Fruit fly (Drosophila melanogaster) whole organism, embryonic: ENCODE results near the gene CG31926.

ENCODE experiments used
- Bgb ChIP-seq: fragments of 200-800 bp; sonication (Bioruptor generic); IDR thresholded peaks from 2 replicates; pipeline ENCODE4 v1.3.6; 2022; ENCODE audit warnings: missing biosample characterization, missing genetic modification characterization; ENCODE audit not compliant: partially characterized antibody
- CG10267 ChIP-seq: fragments of 200-800 bp; sonication (Bioruptor generic); optimal IDR thresholded peaks from 2 replicates; lab custom pipeline; 2018; ENCODE audit warnings: missing biosample characterization, mild to moderate bottlenecking, missing genetic modification characterization, moderate library complexity
- CG11504 ChIP-seq: fragments of 200-800 bp; sonication (Bioruptor generic); optimal IDR thresholded peaks from 3 replicates; lab custom pipeline; 2019; ENCODE audit warnings: missing biosample characterization, mild to moderate bottlenecking, missing genetic modification characterization, moderate library complexity
- CG12155 ChIP-seq: fragments of 200-800 bp; sonication (Bioruptor generic); optimal IDR thresholded peaks from 3 replicates; lab custom pipeline; 2016; ENCODE audit warnings: missing biosample characterization, missing genetic modification characterization
- CG12299 ChIP-seq: fragments of 200-800 bp; sonication (Bioruptor generic); optimal IDR thresholded peaks from 2 replicates; lab custom pipeline; 2018; ENCODE audit warnings: missing biosample characterization, mild to moderate bottlenecking, missing genetic modification characterization
- CG14667 ChIP-seq: fragments of 200-800 bp; sonication (Bioruptor generic); IDR thresholded peaks from 2 replicates; pipeline ENCODE4 v1.3.6; 2022; ENCODE audit warnings: missing biosample characterization, missing genetic modification characterization
- CG17829 ChIP-seq: fragments of 200-800 bp; optimal IDR thresholded peaks from 2 replicates; lab custom pipeline; 2019; ENCODE audit warnings: missing biosample characterization, mild to moderate bottlenecking, missing genetic modification characterization, moderate library complexity
- CG2116 ChIP-seq: fragments of 200-800 bp; sonication (Bioruptor generic); optimal IDR thresholded peaks from 3 replicates; lab custom pipeline; 2018; ENCODE audit warnings: missing biosample characterization, mild to moderate bottlenecking, missing genetic modification characterization
- CG4617 ChIP-seq: fragments of 200-800 bp; sonication (Bioruptor generic); optimal IDR thresholded peaks from 3 replicates; lab custom pipeline; 2016; ENCODE audit warnings: missing biosample characterization, missing genetic modification characterization, borderline replicate concordance
- CG7786 ChIP-seq: fragments of 200-800 bp; sonication (Bioruptor generic); optimal IDR thresholded peaks from 2 replicates; lab custom pipeline; 2016; ENCODE audit warnings: missing biosample characterization, missing genetic modification characterization
- CG7928 ChIP-seq: fragments of 200-800 bp; sonication (Bioruptor generic); optimal IDR thresholded peaks from 2 replicates; lab custom pipeline; 2017; ENCODE audit warnings: missing biosample characterization, mild to moderate bottlenecking, missing genetic modification characterization
- CG8478 ChIP-seq: fragments of >200 bp; optimal IDR thresholded peaks from 2 replicates; lab custom pipeline; 2018
- CG8944 ChIP-seq: fragments of 200-800 bp; sonication (Bioruptor generic); optimal IDR thresholded peaks from 3 replicates; lab custom pipeline; 2016; ENCODE audit warnings: missing biosample characterization, missing genetic modification characterization
- Doc3 ChIP-seq: fragments of 200-800 bp; sonication (Bioruptor generic); IDR thresholded peaks from 3 replicates; pipeline ENCODE4 v1.3.6; 2022; ENCODE audit warnings: missing biosample characterization, missing genetic modification characterization; ENCODE audit not compliant: partially characterized antibody
- Dp ChIP-seq: fragments of 200-800 bp; sonication (Bioruptor generic); optimal IDR thresholded peaks from 2 replicates; lab custom pipeline; 2018; ENCODE audit warnings: missing biosample characterization, mild to moderate bottlenecking, missing genetic modification characterization, moderate library complexity
- Drgx ChIP-seq: fragments of 200-800 bp; sonication (Bioruptor generic); IDR thresholded peaks from 2 replicates; pipeline ENCODE4 v1.3.6; 2022; ENCODE audit warnings: missing biosample characterization, missing genetic modification characterization
- E2f2 ChIP-seq: fragments of 200-800 bp; sonication (Bioruptor generic); IDR thresholded peaks from 2 replicates; pipeline ENCODE4 v1.3.6; 2022; ENCODE audit warnings: missing biosample characterization, missing genetic modification characterization
- ERR ChIP-seq: fragments of 200-800 bp; sonication (Bioruptor generic); optimal IDR thresholded peaks from 2 replicates; lab custom pipeline; 2016; ENCODE audit warnings: missing biosample characterization, missing genetic modification characterization
- Ets65A ChIP-seq: fragments of 200-800 bp; sonication (Bioruptor generic); peaks from one replicate; lab custom pipeline; 2016; ENCODE audit warnings: missing biosample characterization, missing genetic modification characterization
- MBD-R2 ChIP-seq: fragments of 200-800 bp; sonication (Bioruptor generic); IDR thresholded peaks from 2 replicates; pipeline ENCODE4 v1.3.6; 2022; ENCODE audit warnings: missing biosample characterization, missing genetic modification characterization
- Med ChIP-seq: fragments of 200-800 bp; sonication (Bioruptor generic); peaks from one replicate; lab custom pipeline; 2016; ENCODE audit warnings: missing biosample characterization, missing genetic modification characterization, mild to moderate bottlenecking, inconsistent platforms, moderate library complexity
- Myb ChIP-seq: fragments of 200-800 bp; sonication (Bioruptor generic); optimal IDR thresholded peaks from 2 replicates; lab custom pipeline; 2016; ENCODE audit warnings: missing biosample characterization, missing genetic modification characterization
- Oli ChIP-seq: fragments of 200-800 bp; sonication (Bioruptor generic); optimal IDR thresholded peaks from 2 replicates; lab custom pipeline; 2018; ENCODE audit warnings: missing biosample characterization, mild to moderate bottlenecking, missing genetic modification characterization, moderate library complexity
- Six4 ChIP-seq: fragments of 200-800 bp; sonication (Bioruptor generic); optimal IDR thresholded peaks from 2 replicates; lab custom pipeline; 2016; ENCODE audit warnings: missing biosample characterization, missing genetic modification characterization
- Tbp ChIP-seq: fragments of >200 bp; optimal IDR thresholded peaks from 2 replicates; lab custom pipeline; 2018; ENCODE audit warnings: missing biosample characterization, missing genetic modification characterization
- Xrp1 ChIP-seq: fragments of 200-800 bp; sonication (Bioruptor generic); IDR thresholded peaks from 2 replicates; pipeline ENCODE4 v1.3.6; 2022; ENCODE audit warnings: missing biosample characterization, missing genetic modification characterization
- cato ChIP-seq: fragments of 200-800 bp; sonication (Bioruptor generic); optimal IDR thresholded peaks from 2 replicates; lab custom pipeline; 2016; ENCODE audit warnings: missing biosample characterization, missing genetic modification characterization, borderline replicate concordance
- crp ChIP-seq, 2 experiments: fragments of 200-800 bp; sonication (Bioruptor generic); optimal IDR thresholded peaks; 2 replicates in 1 of 2; 3 replicates in 1 of 2; lab custom pipeline; 2017; ENCODE audit warnings: missing biosample characterization in 2 of 2, missing genetic modification characterization in 2 of 2, mild to moderate bottlenecking in 1 of 2, moderate library complexity in 1 of 2
- dm ChIP-seq: fragments of 200-800 bp; sonication (Bioruptor generic); optimal IDR thresholded peaks from 3 replicates; lab custom pipeline; 2016; ENCODE audit warnings: missing biosample characterization, missing genetic modification characterization
- dpn ChIP-seq, 2 experiments: fragments of 200-800 bp; sonication (Bioruptor generic); optimal IDR thresholded peaks; 3 replicates each; lab custom pipeline; 2016; ENCODE audit warnings: missing biosample characterization in 2 of 2, missing genetic modification characterization in 2 of 2
- eve ChIP-seq, 2 experiments: fragments of >200 bp; optimal IDR thresholded peaks; 2 replicates each; lab custom pipeline; 2017; ENCODE audit warnings: missing biosample characterization in 2 of 2, missing genetic modification characterization in 2 of 2
- ftz-f1 ChIP-seq: fragments of 200-800 bp; sonication (Bioruptor generic); optimal IDR thresholded peaks from 2 replicates; lab custom pipeline; 2016; ENCODE audit warnings: missing biosample characterization, missing genetic modification characterization
- kah ChIP-seq: fragments of 200-800 bp; sonication (Bioruptor generic); optimal IDR thresholded peaks from 2 replicates; lab custom pipeline; 2018; ENCODE audit warnings: missing biosample characterization, mild to moderate bottlenecking, missing genetic modification characterization
- ken ChIP-seq: fragments of 200-800 bp; sonication (Bioruptor generic); IDR thresholded peaks from 3 replicates; pipeline ENCODE4 v1.3.6; 2022; ENCODE audit warnings: missing biosample characterization, missing genetic modification characterization
- lbe ChIP-seq: fragments of 200-800 bp; sonication (Bioruptor generic); optimal IDR thresholded peaks from 2 replicates; lab custom pipeline; 2016; ENCODE audit warnings: missing biosample characterization, mild to moderate bottlenecking, missing genetic modification characterization
- lmd ChIP-seq: fragments of 200-800 bp; sonication (Bioruptor generic); IDR thresholded peaks from 2 replicates; pipeline ENCODE4 v1.3.6; 2022; ENCODE audit warnings: missing biosample characterization, missing genetic modification characterization
- maf-S ChIP-seq: fragments of 200-800 bp; sonication (Bioruptor generic); optimal IDR thresholded peaks from 2 replicates; lab custom pipeline; 2016; ENCODE audit warnings: missing biosample characterization, missing genetic modification characterization
- onecut ChIP-seq: fragments of 200-800 bp; sonication (Bioruptor generic); IDR thresholded peaks from 2 replicates; pipeline ENCODE4 v1.3.6; 2022; ENCODE audit warnings: missing biosample characterization, missing genetic modification characterization
- prd ChIP-seq, 3 experiments: fragments of >200 bp in 2 of 3; fragments of 200-800 bp in 1 of 3; sonication (Bioruptor generic) in 1 of 3; optimal IDR thresholded peaks in 2 of 3; IDR thresholded peaks in 1 of 3; 2 replicates in 2 of 3; 3 replicates in 1 of 3; pipeline versions ENCODE4 v1.3.6 to Lab custom; 2017 to 2022; ENCODE audit warnings: missing biosample characterization in 1 of 3, missing genetic modification characterization in 1 of 3
- pzg ChIP-seq: fragments of 200-800 bp; sonication (Bioruptor generic); optimal IDR thresholded peaks from 3 replicates; lab custom pipeline; 2018; ENCODE audit warnings: missing biosample characterization, mild to moderate bottlenecking, missing genetic modification characterization, moderate library complexity
- sens ChIP-seq: fragments of 200-800 bp; sonication (Bioruptor generic); peaks from one replicate; lab custom pipeline; 2016; ENCODE audit warnings: missing biosample characterization, missing genetic modification characterization
- sens-2 ChIP-seq: fragments of 200-800 bp; sonication (Bioruptor generic); IDR thresholded peaks from 2 replicates; pipeline ENCODE4 v1.3.6; 2022; ENCODE audit warnings: missing biosample characterization, missing genetic modification characterization
- sisA ChIP-seq: fragments of 200-800 bp; sonication (Bioruptor generic); IDR thresholded peaks from 2 replicates; pipeline ENCODE4 v1.3.6; 2022; ENCODE audit warnings: missing biosample characterization, missing genetic modification characterization
- slp2 ChIP-seq: fragments of 200-800 bp; sonication (Bioruptor generic); optimal IDR thresholded peaks from 2 replicates; lab custom pipeline; 2016; ENCODE audit warnings: missing biosample characterization, missing genetic modification characterization
- sna ChIP-seq: fragments of 200-800 bp; sonication (Bioruptor generic); IDR thresholded peaks from 2 replicates; pipeline ENCODE4 v1.3.6; 2022; ENCODE audit warnings: missing biosample characterization, missing genetic modification characterization; ENCODE audit not compliant: partially characterized antibody
- stwl ChIP-seq: fragments of 200-800 bp; sonication (Bioruptor generic); optimal IDR thresholded peaks from 3 replicates; lab custom pipeline; 2018; ENCODE audit warnings: missing biosample characterization, mild to moderate bottlenecking, missing genetic modification characterization, moderate library complexity
- zen ChIP-seq: fragments of 200-800 bp; sonication (Bioruptor generic); optimal IDR thresholded peaks from 3 replicates; lab custom pipeline; 2018; ENCODE audit warnings: missing biosample characterization, mild to moderate bottlenecking, missing genetic modification characterization, moderate library complexity
- zfh2 ChIP-seq: fragments of 200-800 bp; sonication (Bioruptor generic); optimal IDR thresholded peaks from 2 replicates; lab custom pipeline; 2016; ENCODE audit warnings: missing biosample characterization, missing genetic modification characterization

The CG31926 gene

dm6 chr2L:1502459-1503101 lies 7.3 kb downstream of the CG31926 start, which contains the start of gene CG7420 (continued):
- TF ChIP-seq pzg (peak; percentile 23), MBD-R2 (GFP tag; lab: Robert Waterston, UW) (peak; percentile 86), CG17829 (tag; lab: Kevin White, UChicago) (no peak), Bgb (GFP tag; lab: Robert Waterston, UW) (peak; percentile 8; the same call in 1 of the 2 replicates), CG2116 (GFP tag; lab: Kevin White, UChicago) (peak; percentile 49), E2f2 (GFP tag; lab: Robert Waterston, UW) (peak; percentile 82), sens (GFP tag; lab: Kevin White, UChicago) (peak; percentile 65), CG8478 (lab: Kevin White, UChicago) (no peak), zfh2 (GFP tag; lab: Kevin White, UChicago) (no peak), dpn (GFP tag; optimal IDR thresholded peaks at IDR 0.05; lab: Kevin White, UChicago) (no peak), CG12155 (no peak), onecut (GFP tag; lab: Robert Waterston, UW) (no peak), slp2 (GFP tag; lab: Kevin White, UChicago) (no peak), CG12299 (tag; lab: Kevin White, UChicago) (no peak), CG11504 (tag; lab: Kevin White, UChicago) (peak; percentile 14), CG7928 (no peak), kah (peak; percentile 11), Doc3 (no peak), CG7786 (GFP tag; lab: Kevin White, UChicago) (no peak), ERR (GFP tag; lab: Kevin White, UChicago) (no peak), Oli (tag; lab: Kevin White, UChicago) (no peak), cato (GFP tag; lab: Kevin White, UChicago) (no peak), stwl (tag; lab: Kevin White, UChicago) (peak; percentile 47), lbe (no peak), CG4617 (GFP tag; lab: Kevin White, UChicago) (no peak), sna (GFP tag; lab: Robert Waterston, UW) (no peak), dm (GFP tag; lab: Kevin White, UChicago) (peak; percentile 37)

dm6 chr2L:1504288-1504687 lies 9.0 kb downstream of the CG31926 start:
- TF ChIP-seq Myb (GFP tag; lab: Kevin White, UChicago) (no peak), CG12155 (no peak), sens (GFP tag; lab: Kevin White, UChicago) (peak; percentile 65), Six4 (GFP tag; lab: Kevin White, UChicago) (no peak), CG8944 (GFP tag; lab: Kevin White, UChicago) (no peak), ftz-f1 (GFP tag; lab: Kevin White, UChicago) (no peak), crp (GFP tag; optimal IDR thresholded peaks at IDR 0.05; lab: Kevin White, UChicago) (peak in 1 of 2 experiments; percentile 51), CG10267 (peak; percentile 88), Dp (GFP tag; lab: Kevin White, UChicago) (peak; percentile 87), E2f2 (GFP tag; lab: Robert Waterston, UW) (peak; percentile 93), pzg (peak; percentile 26), Med (GFP tag; lab: Kevin White, UChicago) (peak; percentile 62), stwl (tag; lab: Kevin White, UChicago) (peak; percentile 54), zfh2 (GFP tag; lab: Kevin White, UChicago) (no peak)
- TF ChIP-seq, all 482 proteins: peak for 8

- TF ChIP-seq eve (GFP tag; optimal IDR thresholded peaks at IDR 0.05; lab: Kevin White, UChicago) (peak in 1 of 2 experiments; percentile 10), lmd (GFP tag; lab: Robert Waterston, UW) (no peak), sisA (GFP tag; lab: Robert Waterston, UW) (peak; percentile 21; the same call in 1 of the 2 replicates), Xrp1 (GFP tag; lab: Robert Waterston, UW) (peak; percentile 41; the same call in 1 of the 2 replicates), Ets65A (peak; percentile 88), ken (no peak), Tbp (GFP tag; lab: Kevin White, UChicago) (no peak), sens-2 (GFP tag; lab: Robert Waterston, UW) (peak; percentile 18; the same call in 1 of the 2 replicates), maf-S (GFP tag; lab: Kevin White, UChicago) (no peak), CG14667 (GFP tag; lab: Robert Waterston, UW) (0 out of 2 replicates have a peak, but pooled peaks have one; percentile 7), prd (optimal IDR thresholded peaks at IDR 0.05; lab: Kevin White, UChicago) (no peak), prd (GFP tag; IDR thresholded peaks at IDR 0.05; lab: Robert Waterston, UW) (peak; percentile 76; the same call in 2 of the 3 replicates), Drgx (peak; percentile 41; the same call in 1 of the 2 replicates), zen (tag; lab: Kevin White, UChicago) (peak; percentile 24)
Measured at dm6 chr2L:1509748-1510147, 14.5 kb downstream of the CG31926 start.
